Worm (Caenorhabditis elegans) whole organism, L3 larva: ENCODE data around the gene pat-6.

ENCODE experiments used
- ZK546.5 ChIP-seq: sonication (generic microtip); optimal IDR thresholded peaks from 2 replicates; lab custom pipeline; 2017; ENCODE audit warnings: missing biosample characterization, missing genetic modification characterization
- ama-1 ChIP-seq: fragments of 150-350 bp; optimal IDR thresholded peaks from 2 replicates; lab custom pipeline; 2018
- ceh-16 ChIP-seq: sonication (generic microtip); optimal IDR thresholded peaks from 2 replicates; lab custom pipeline; 2017; ENCODE audit warnings: missing biosample characterization, missing genetic modification characterization
- ceh-82 ChIP-seq: fragments of 150-350 bp; optimal IDR thresholded peaks from 2 replicates; lab custom pipeline; 2014; ENCODE audit warnings: missing biosample characterization, missing genetic modification characterization
- elt-2 ChIP-seq: sonication (generic microtip); optimal IDR thresholded peaks from 2 replicates; lab custom pipeline; 2016; ENCODE audit warnings: missing genetic modification reagents, mild to moderate bottlenecking, missing genetic modification characterization, missing compliant biosample characterization
- elt-3 ChIP-seq, 3 experiments: fragments of 150-350 bp in 1 of 3; sonication (generic microtip) in 2 of 3; optimal IDR thresholded peaks; 2 replicates in 2 of 3; 4 replicates in 1 of 3; lab custom pipeline; 2014 to 2017; ENCODE audit warnings: missing biosample characterization in 3 of 3, missing genetic modification characterization in 3 of 3
- eor-1 ChIP-seq, 2 experiments: fragments of 150-350 bp; optimal IDR thresholded peaks; 2 replicates each; lab custom pipeline; 2014 to 2018; ENCODE audit warnings: missing biosample characterization in 2 of 2, missing genetic modification characterization in 2 of 2
- fkh-2 ChIP-seq: fragments of 150-350 bp; optimal IDR thresholded peaks from 2 replicates; lab custom pipeline; 2014; ENCODE audit warnings: missing biosample characterization, missing genetic modification reagents, missing genetic modification characterization
- fos-1 ChIP-seq: fragments of 150-350 bp; optimal IDR thresholded peaks from 2 replicates; lab custom pipeline; 2014; ENCODE audit warnings: missing biosample characterization, missing genetic modification characterization
- jun-1 ChIP-seq: fragments of 150-350 bp; optimal IDR thresholded peaks from 2 replicates; lab custom pipeline; 2014; ENCODE audit warnings: missing biosample characterization, missing genetic modification reagents, missing genetic modification characterization
- lsy-12 ChIP-seq: sonication (generic microtip); optimal IDR thresholded peaks from 2 replicates; lab custom pipeline; 2016; ENCODE audit warnings: mild to moderate bottlenecking, missing genetic modification characterization, missing compliant biosample characterization
- nfya-1 ChIP-seq: sonication (generic microtip); optimal IDR thresholded peaks from 2 replicates; lab custom pipeline; 2017; ENCODE audit warnings: missing genetic modification characterization, mild to moderate bottlenecking, missing compliant biosample characterization, antibody characterized with exemption, moderate library complexity; ENCODE audit not compliant: insufficient read depth
- nhr-23 ChIP-seq: fragments of 150-350 bp; optimal IDR thresholded peaks from 2 replicates; lab custom pipeline; 2014; ENCODE audit warnings: missing biosample characterization, missing genetic modification reagents, missing genetic modification characterization
- nhr-237 ChIP-seq: fragments of 150-350 bp; optimal IDR thresholded peaks from 2 replicates; lab custom pipeline; 2014; ENCODE audit warnings: missing biosample characterization, missing genetic modification characterization
- nhr-28 ChIP-seq: fragments of 150-350 bp; optimal IDR thresholded peaks from 2 replicates; lab custom pipeline; 2014; ENCODE audit warnings: missing biosample characterization, missing genetic modification characterization
- nhr-77 ChIP-seq: fragments of 150-350 bp; optimal IDR thresholded peaks from 2 replicates; lab custom pipeline; 2014; ENCODE audit warnings: missing biosample characterization, missing genetic modification characterization
- pqm-1 ChIP-seq: fragments of 150-350 bp; optimal IDR thresholded peaks from 2 replicates; lab custom pipeline; 2017; ENCODE audit warnings: missing biosample characterization, missing genetic modification characterization, inconsistent platforms
- sea-2 ChIP-seq: fragments of 150-350 bp; sonication (generic microtip); optimal IDR thresholded peaks from 4 replicates; lab custom pipeline; 2014; ENCODE audit warnings: missing biosample characterization, missing genetic modification reagents, missing genetic modification characterization
- skn-1 ChIP-seq: fragments of 150-350 bp; optimal IDR thresholded peaks from 2 replicates; lab custom pipeline; 2014; ENCODE audit warnings: missing biosample characterization, missing genetic modification characterization
- snpc-4 ChIP-seq: fragments of 150-350 bp; optimal IDR thresholded peaks from 2 replicates; lab custom pipeline; 2014; ENCODE audit warnings: missing biosample characterization, missing genetic modification characterization
- ztf-11 ChIP-seq: fragments of 150-350 bp; optimal IDR thresholded peaks from 2 replicates; lab custom pipeline; 2014; ENCODE audit warnings: missing biosample characterization, missing genetic modification characterization

pat-6 gene

DNA sequence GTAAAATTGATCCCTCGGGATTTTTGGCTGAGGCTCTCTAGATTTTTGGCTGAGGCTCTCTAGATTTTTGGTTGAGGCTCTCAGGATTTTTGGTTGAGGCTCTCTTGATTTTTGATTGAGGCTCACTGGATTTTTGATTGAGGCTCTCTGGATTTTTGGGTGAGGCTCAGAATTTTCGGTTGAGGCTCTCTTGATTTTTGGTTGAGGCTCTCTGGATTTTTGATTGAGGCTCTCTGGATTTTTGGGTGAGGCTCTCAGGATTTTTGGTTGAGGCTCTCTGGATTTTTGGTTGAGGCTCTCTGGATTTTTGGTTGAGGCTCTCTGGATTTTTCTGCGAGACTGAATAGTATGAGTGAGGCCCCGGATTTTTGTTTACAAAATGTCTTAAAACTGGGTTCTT lies 27.9 kb downstream of the pat-6 start:
- TF ChIP-seq elt-3 (tag; optimal IDR thresholded peaks at IDR 0.05; lab: Kevin White, UChicago) (no peak), ztf-11 (tag; lab: Kevin White, UChicago) (no peak), ZK546.5 (tag; lab: Kevin White, UChicago) (no peak), nfya-1 (no peak), jun-1 (tag; lab: Kevin White, UChicago) (no peak), skn-1 (no peak), nhr-237 (tag; lab: Kevin White, UChicago) (no peak)

DNA sequence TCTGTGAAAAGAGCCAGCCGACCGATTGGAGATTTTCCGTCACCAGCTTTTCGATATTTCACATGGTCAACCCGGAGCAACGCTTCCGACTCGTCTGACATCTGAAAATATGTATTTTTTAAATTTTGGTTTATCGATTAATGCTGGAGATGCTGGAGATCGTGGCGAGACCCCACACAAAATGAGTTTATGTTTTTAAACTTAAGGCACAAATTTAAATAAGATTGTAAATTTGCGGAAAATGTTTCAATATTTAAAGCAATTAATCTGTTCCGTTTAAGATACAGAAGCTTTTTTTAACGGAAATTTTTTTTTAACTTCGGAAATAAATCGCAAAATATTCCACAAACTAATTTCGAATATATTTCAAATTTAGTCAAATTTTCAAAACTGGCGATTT lies 32.4 kb downstream of the pat-6 start, which contains the start of gene gtf-2H1:
gtf-2H1 (minus strand) TSS at position 101 of the 400 bp plus-strand sequence.
- TF ChIP-seq pqm-1 (tag; lab: Kevin White, UChicago) (no peak), ZK546.5 (tag; lab: Kevin White, UChicago) (no peak), ceh-82 (tag; lab: Kevin White, UChicago) (no peak), nhr-77 (no peak), sea-2 (GFP tag; lab: Kevin White, UChicago) (no peak), nhr-28 (tag; lab: Kevin White, UChicago) (no peak), eor-1 (tag; optimal IDR thresholded peaks at IDR 0.05; lab: Kevin White, UChicago) (no peak), lsy-12 (tag; lab: Kevin White, UChicago) (no peak), ama-1 (lab: Kevin White, UChicago) (no peak), ztf-11 (tag; lab: Kevin White, UChicago) (no peak), elt-2 (no peak), fos-1 (tag; lab: Kevin White, UChicago) (no peak)

DNA sequence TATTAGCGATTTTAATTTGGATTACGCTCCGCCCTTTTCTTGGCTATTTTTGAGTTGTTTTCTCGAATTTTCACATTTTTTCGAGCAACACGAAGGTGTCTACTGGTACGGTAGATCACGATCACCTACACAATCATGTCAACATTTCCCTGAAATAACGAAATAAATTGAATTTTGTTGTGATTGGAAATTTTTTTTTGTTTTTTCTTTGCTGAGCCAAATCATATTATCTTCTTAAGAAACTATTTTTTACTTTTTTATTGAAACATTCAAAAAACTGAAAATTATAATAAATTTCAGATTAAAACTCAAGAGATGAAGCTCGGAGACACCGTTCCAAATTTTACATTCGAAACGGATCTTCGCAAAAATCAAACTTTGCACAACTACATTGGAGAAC lies 45.8 kb downstream of the pat-6 start, which contains the start of gene prdx-6:
prdx-6 (plus strand) TSS at position 301 of the 400 bp plus-strand sequence.
- TF ChIP-seq nhr-23 (tag; lab: Kevin White, UChicago): no peak
- TF ChIP-seq nhr-77: no peak
- TF ChIP-seq fkh-2 (tag; lab: Kevin White, UChicago): no peak
- no peak for TF ChIP-seq snpc-4
- TF ChIP-seq ceh-16 (tag; lab: Kevin White, UChicago): no peak
- TF ChIP-seq, all 47 proteins: peak for 0
